Worm (Caenorhabditis elegans) whole organism, L4/young adult: Measurements from ENCODE around the gene Y32G9A.5.

Experiments
- W03F9.2 ChIP-seq: fragments of 150-350 bp; optimal IDR thresholded peaks from 2 replicates; lab custom pipeline; 2014; ENCODE audit warnings: missing biosample characterization, missing genetic modification characterization
- dao-5 ChIP-seq: sonication (generic microtip); optimal IDR thresholded peaks from 2 replicates; lab custom pipeline; 2016; ENCODE audit warnings: missing genotype, missing genetic modification characterization, moderate library complexity, missing compliant biosample characterization
- him-1 ChIP-seq: sonication (generic microtip); optimal IDR thresholded peaks from 2 replicates; lab custom pipeline; 2016; ENCODE audit warnings: missing genotype, missing genetic modification reagents, missing genetic modification characterization, missing compliant biosample characterization

DNA sequence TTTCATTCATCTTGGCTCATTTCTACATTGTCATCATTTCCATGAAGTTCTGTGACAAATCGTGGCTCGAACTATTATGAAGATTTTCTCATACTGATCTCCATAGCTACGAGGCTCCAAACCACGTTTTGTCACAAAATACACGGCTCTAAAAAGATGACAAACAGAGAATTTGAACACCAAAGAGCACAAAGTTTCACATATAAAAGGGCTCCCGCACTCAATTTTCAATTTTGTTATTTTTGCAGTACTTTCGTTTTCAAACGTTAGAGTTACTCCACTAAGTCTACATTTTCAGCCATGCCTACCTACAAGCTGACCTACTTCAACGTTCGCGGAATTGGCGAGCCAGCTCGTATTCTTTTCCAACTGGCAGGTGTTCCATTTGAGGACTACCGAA lies 13.9 kb downstream of the Y32G9A.5 start, which contains the start of gene gst-37:
- TF ChIP-seq W03F9.2 (tag; lab: Kevin White, UChicago) (no peak), him-1 (tag; lab: Kevin White, UChicago) (no peak), dao-5 (tag; lab: Kevin White, UChicago) (no peak)
